Worm (Caenorhabditis elegans) whole organism, L2 larva: ENCODE results near the gene B0454.8.

Source experiments
- F13H6.1 ChIP-seq: sonication (generic microtip); optimal IDR thresholded peaks from 2 replicates; lab custom pipeline; 2016; ENCODE audit warnings: missing genetic modification characterization, missing compliant biosample characterization
- R02D3.7 ChIP-seq: fragments of 150-350 bp; optimal IDR thresholded peaks from 2 replicates; lab custom pipeline; 2014; ENCODE audit warnings: missing biosample characterization, missing genetic modification characterization
- ama-1 ChIP-seq: fragments of 150-350 bp; optimal IDR thresholded peaks from 2 replicates; lab custom pipeline; 2018; ENCODE audit warnings: inconsistent platforms
- fos-1 ChIP-seq: fragments of 150-350 bp; optimal IDR thresholded peaks from 2 replicates; lab custom pipeline; 2014; ENCODE audit warnings: missing biosample characterization, missing genetic modification characterization
- gmeb-1 ChIP-seq: fragments of 150-350 bp; optimal IDR thresholded peaks from 2 replicates; lab custom pipeline; 2014; ENCODE audit warnings: missing biosample characterization, missing genetic modification characterization
- lin-11 ChIP-seq: fragments of 150-350 bp; sonication (generic microtip); optimal IDR thresholded peaks from 2 replicates; lab custom pipeline; 2014; ENCODE audit warnings: missing biosample characterization, missing genetic modification characterization, inconsistent platforms, mixed read lengths
- lsy-2 ChIP-seq, 2 experiments: fragments of 150-350 bp in 1 of 2; sonication (generic microtip) in 1 of 2; optimal IDR thresholded peaks; 2 replicates each; lab custom pipeline; 2014 to 2017; ENCODE audit warnings: missing biosample characterization in 2 of 2, missing genetic modification characterization in 2 of 2
- nhr-12 ChIP-seq: fragments of 150-350 bp; optimal IDR thresholded peaks from 2 replicates; lab custom pipeline; 2014; ENCODE audit warnings: missing biosample characterization, missing genetic modification characterization
- nhr-21 ChIP-seq: fragments of 150-350 bp; optimal IDR thresholded peaks from 2 replicates; lab custom pipeline; 2014; ENCODE audit warnings: missing biosample characterization, missing genetic modification characterization
- nhr-6 ChIP-seq: fragments of 150-350 bp; optimal IDR thresholded peaks from 2 replicates; lab custom pipeline; 2014; ENCODE audit warnings: missing biosample characterization, missing genetic modification characterization
- sma-9 ChIP-seq, 2 experiments: fragments of 150-350 bp in 1 of 2; sonication (generic microtip) in 1 of 2; optimal IDR thresholded peaks; 2 replicates each; lab custom pipeline; 2014 to 2016; ENCODE audit warnings: missing genetic modification characterization in 2 of 2, mild to moderate bottlenecking in 1 of 2, missing biosample characterization in 1 of 2, missing compliant biosample characterization in 1 of 2, missing genetic modification reagents in 1 of 2, moderate library complexity in 1 of 2
- unc-39 ChIP-seq: fragments of 150-350 bp; optimal IDR thresholded peaks from 2 replicates; lab custom pipeline; 2014; ENCODE audit warnings: missing biosample characterization, missing genetic modification characterization
- unc-62 ChIP-seq: fragments of 150-350 bp; optimal IDR thresholded peaks from 2 replicates; lab custom pipeline; 2014; ENCODE audit warnings: missing biosample characterization, missing genetic modification reagents, missing genetic modification characterization

DNA sequence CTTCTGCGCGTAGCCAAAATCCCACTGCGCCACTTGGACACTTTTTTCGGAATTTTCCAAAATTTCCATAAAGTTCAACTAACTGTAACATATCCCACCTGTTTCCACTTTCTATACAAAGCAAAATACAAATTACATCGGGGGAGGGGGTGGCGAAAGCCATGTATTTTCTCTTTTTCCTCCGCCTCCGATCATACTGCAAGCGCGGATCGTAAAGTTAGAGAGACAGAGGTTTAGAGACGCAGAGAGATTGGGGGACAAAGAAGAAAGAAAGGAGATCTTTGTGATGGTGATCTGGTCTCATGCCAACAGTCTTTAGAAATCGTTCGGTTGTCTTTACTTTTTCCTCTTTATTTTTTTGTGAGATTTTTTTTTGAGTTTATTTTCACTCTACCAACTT lies 15.0 kb downstream of the B0454.8 start:
- no peak for TF ChIP-seq lin-11
- TF ChIP-seq sma-9 (GFP tag; optimal IDR thresholded peaks at IDR 0.05; lab: Kevin White, UChicago): no peak
- no peak for TF ChIP-seq sma-9 (tag; optimal IDR thresholded peaks at IDR 0.05; lab: Kevin White, UChicago)
- no peak for TF ChIP-seq ama-1 (lab: Kevin White, UChicago)
- TF ChIP-seq nhr-21 (tag; lab: Kevin White, UChicago): no peak
- TF ChIP-seq unc-39: no peak
- no peak for TF ChIP-seq lsy-2 (tag; optimal IDR thresholded peaks at IDR 0.05; lab: Kevin White, UChicago)
- TF ChIP-seq nhr-12 (tag; lab: Kevin White, UChicago): no peak
- no peak for TF ChIP-seq fos-1
- TF ChIP-seq gmeb-1 (tag; lab: Kevin White, UChicago): no peak
- TF ChIP-seq unc-62 (GFP tag; lab: Kevin White, UChicago): no peak
- no peak for TF ChIP-seq R02D3.7 (tag; lab: Kevin White, UChicago)
- no peak for TF ChIP-seq nhr-6
- no peak for TF ChIP-seq F13H6.1 (tag; lab: Kevin White, UChicago)
